Fruit fly (Drosophila melanogaster) S2 (cell line): Measurements from ENCODE around the gene scyl.

Experiments used
- CG8478 ChIP-seq: fragments of >200 bp; optimal IDR thresholded peaks from 2 replicates; lab custom pipeline; 2018
- CTCF ChIP-seq, 2 experiments: fragments of >200 bp; optimal IDR thresholded peaks; 2 replicates each; lab custom pipeline; 2018

DNA sequence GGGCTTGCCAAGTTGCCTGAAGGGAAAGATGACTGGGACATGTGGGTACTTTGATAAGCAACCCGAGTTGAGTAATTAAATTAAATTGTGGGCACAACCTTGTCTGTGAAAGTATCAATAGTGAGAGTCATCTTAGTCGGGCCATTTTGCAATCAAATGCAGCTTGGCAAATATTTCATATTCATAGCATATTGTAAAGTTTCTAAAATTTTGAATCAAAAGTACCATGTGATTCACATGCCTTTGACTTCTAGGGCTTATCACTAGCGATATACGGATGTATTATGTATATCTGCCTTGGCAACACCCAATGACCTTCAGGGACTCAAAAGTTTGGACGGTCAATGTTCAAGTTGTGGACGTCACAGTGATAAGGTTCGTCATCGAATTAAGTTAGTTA, 38.1 kb downstream of the scyl start:
- no peak for TF ChIP-seq CG8478 (lab: Kevin White, UChicago)
- TF ChIP-seq CTCF (optimal IDR thresholded peaks at IDR 0.05; lab: Kevin White, UChicago) = no peak
